Fruit fly (Drosophila melanogaster) whole organism, prepupa: ENCODE results near the gene Regnase-1.

Experiments
- CG10669 ChIP-seq: fragments of 200-800 bp; sonication (Bioruptor generic); optimal IDR thresholded peaks from 3 replicates; lab custom pipeline; 2018; ENCODE audit warnings: missing biosample characterization, mild to moderate bottlenecking, missing genetic modification characterization, moderate library complexity
- CG11294 ChIP-seq: fragments of 200-800 bp; sonication (Bioruptor generic); IDR thresholded peaks from 2 replicates; pipeline ENCODE4 v1.3.6; 2022; ENCODE audit warnings: missing biosample characterization, missing genetic modification characterization
- CG1621 ChIP-seq: fragments of 200-800 bp; sonication (Bioruptor generic); optimal IDR thresholded peaks from 3 replicates; lab custom pipeline; 2018; ENCODE audit warnings: missing biosample characterization, mild to moderate bottlenecking, missing genetic modification characterization
- CG32006 ChIP-seq: fragments of 200-800 bp; sonication (Bioruptor generic); optimal IDR thresholded peaks from 3 replicates; lab custom pipeline; 2017; ENCODE audit warnings: missing biosample characterization, mild to moderate bottlenecking, missing genetic modification characterization
- CG34406 ChIP-seq: fragments of 200-800 bp; sonication (Bioruptor generic); optimal IDR thresholded peaks from 3 replicates; lab custom pipeline; 2016; ENCODE audit warnings: missing biosample characterization, missing genetic modification characterization
- CG3919 ChIP-seq: fragments of 200-800 bp; sonication (Bioruptor generic); optimal IDR thresholded peaks from 3 replicates; lab custom pipeline; 2016; ENCODE audit warnings: missing biosample characterization, missing genetic modification characterization
- CG4318 ChIP-seq: fragments of 200-800 bp; sonication (Bioruptor generic); optimal IDR thresholded peaks from 3 replicates; lab custom pipeline; 2017; ENCODE audit warnings: missing biosample characterization, mild to moderate bottlenecking, missing genetic modification characterization
- CG6163 ChIP-seq: fragments of 200-800 bp; sonication (Bioruptor generic); IDR thresholded peaks from 3 replicates; pipeline ENCODE4 v1.3.6; 2022; ENCODE audit warnings: missing biosample characterization, missing genetic modification characterization
- CG6808 ChIP-seq: fragments of 200-800 bp; sonication (Bioruptor generic); optimal IDR thresholded peaks from 3 replicates; lab custom pipeline; 2017; ENCODE audit warnings: missing biosample characterization, missing genetic modification characterization, mild to moderate bottlenecking, moderate library complexity, missing genetic modification reagents
- CG6854 ChIP-seq: fragments of 200-800 bp; sonication (Bioruptor generic); optimal IDR thresholded peaks from 2 replicates; lab custom pipeline; 2017; ENCODE audit warnings: missing biosample characterization, mild to moderate bottlenecking, missing genetic modification characterization
- CG7368 ChIP-seq: fragments of 200-800 bp; sonication (Bioruptor generic); optimal IDR thresholded peaks from 3 replicates; lab custom pipeline; 2016; ENCODE audit warnings: missing biosample characterization, missing genetic modification characterization
- CG8119 ChIP-seq: fragments of 200-800 bp; sonication (Bioruptor generic); IDR thresholded peaks from 3 replicates; pipeline ENCODE4 v1.3.6; 2022; ENCODE audit warnings: missing biosample characterization, missing genetic modification characterization
- CG8319 ChIP-seq: fragments of 200-800 bp; sonication (Bioruptor generic); optimal IDR thresholded peaks from 3 replicates; lab custom pipeline; 2016; ENCODE audit warnings: missing biosample characterization, missing genetic modification characterization
- CG8632 ChIP-seq: fragments of 200-800 bp; sonication (Bioruptor generic); optimal IDR thresholded peaks from 3 replicates; lab custom pipeline; 2016; ENCODE audit warnings: missing biosample characterization, missing genetic modification characterization
- Eip93F ChIP-seq: fragments of 200-800 bp; sonication (Bioruptor generic); optimal IDR thresholded peaks from 2 replicates; lab custom pipeline; 2016; ENCODE audit warnings: missing biosample characterization, mild to moderate bottlenecking, missing genetic modification characterization
- Ets21C ChIP-seq: fragments of 200-800 bp; sonication (Bioruptor generic); optimal IDR thresholded peaks from 3 replicates; lab custom pipeline; 2016; ENCODE audit warnings: missing biosample characterization, missing genetic modification characterization
- Ets96B ChIP-seq: fragments of 200-800 bp; optimal IDR thresholded peaks from 2 replicates; lab custom pipeline; 2019; ENCODE audit warnings: missing biosample characterization, mild to moderate bottlenecking, missing genetic modification characterization, moderate library complexity
- Hr38 ChIP-seq: sonication (Bioruptor generic); optimal IDR thresholded peaks from 2 replicates; lab custom pipeline; 2016; ENCODE audit warnings: missing biosample characterization, missing genetic modification characterization
- Hr39 ChIP-seq: fragments of 200-800 bp; sonication (Bioruptor generic); optimal IDR thresholded peaks from 2 replicates; lab custom pipeline; 2016; ENCODE audit warnings: missing biosample characterization, missing genetic modification characterization
- Lpt ChIP-seq: fragments of 200-800 bp; sonication (Bioruptor generic); optimal IDR thresholded peaks from 3 replicates; lab custom pipeline; 2016; ENCODE audit warnings: missing biosample characterization, missing genetic modification characterization
- Met ChIP-seq: fragments of 200-800 bp; sonication (Bioruptor generic); optimal IDR thresholded peaks from 3 replicates; lab custom pipeline; 2016; ENCODE audit warnings: missing biosample characterization, missing genetic modification characterization
- OdsH ChIP-seq: fragments of 200-800 bp; sonication (Bioruptor generic); optimal IDR thresholded peaks from 3 replicates; lab custom pipeline; 2016; ENCODE audit warnings: missing biosample characterization, missing genetic modification characterization
- Smox ChIP-seq: fragments of 200-800 bp; sonication (Bioruptor generic); optimal IDR thresholded peaks from 3 replicates; lab custom pipeline; 2016; ENCODE audit warnings: missing biosample characterization, missing genetic modification characterization
- Sox102F ChIP-seq: fragments of 200-800 bp; sonication (Bioruptor generic); optimal IDR thresholded peaks from 2 replicates; lab custom pipeline; 2016; ENCODE audit warnings: missing biosample characterization, mild to moderate bottlenecking, missing genetic modification characterization
- Sox14 ChIP-seq: fragments of 200-800 bp; sonication (Bioruptor generic); optimal IDR thresholded peaks from 3 replicates; lab custom pipeline; 2016; ENCODE audit warnings: missing biosample characterization, missing genetic modification characterization
- achi ChIP-seq: fragments of 200-800 bp; sonication (Bioruptor generic); optimal IDR thresholded peaks from 3 replicates; lab custom pipeline; 2016; ENCODE audit warnings: missing biosample characterization, missing genetic modification characterization
- acj6 ChIP-seq: fragments of 200-800 bp; sonication (Bioruptor generic); optimal IDR thresholded peaks from 3 replicates; lab custom pipeline; 2016; ENCODE audit warnings: missing biosample characterization, missing genetic modification characterization
- cyc ChIP-seq: fragments of 200-800 bp; sonication (Bioruptor generic); optimal IDR thresholded peaks from 3 replicates; lab custom pipeline; 2016; ENCODE audit warnings: missing biosample characterization, missing genetic modification characterization
- dac ChIP-seq: fragments of 200-800 bp; sonication (Bioruptor generic); optimal IDR thresholded peaks from 2 replicates; lab custom pipeline; 2017; ENCODE audit warnings: missing biosample characterization, mild to moderate bottlenecking, missing genetic modification characterization
- dsx ChIP-seq: fragments of 200-800 bp; optimal IDR thresholded peaks from 3 replicates; lab custom pipeline; 2019; ENCODE audit warnings: missing biosample characterization, mild to moderate bottlenecking, missing genetic modification characterization, moderate library complexity; ENCODE audit not compliant: poor library complexity, severe bottlenecking
- esn ChIP-seq: fragments of 200-800 bp; sonication (Bioruptor generic); optimal IDR thresholded peaks from 2 replicates; lab custom pipeline; 2016; ENCODE audit warnings: missing biosample characterization, mild to moderate bottlenecking, missing genetic modification characterization, moderate library complexity
- fd59A ChIP-seq: fragments of 200-800 bp; sonication (Bioruptor generic); optimal IDR thresholded peaks from 2 replicates; lab custom pipeline; 2017; ENCODE audit warnings: missing biosample characterization, mild to moderate bottlenecking, missing genetic modification characterization, missing genetic modification reagents
- net ChIP-seq: fragments of 200-800 bp; sonication (Bioruptor generic); optimal IDR thresholded peaks from 3 replicates; lab custom pipeline; 2016; ENCODE audit warnings: missing biosample characterization, missing genetic modification characterization
- pdm3 ChIP-seq: fragments of 200-800 bp; sonication (Bioruptor generic); optimal IDR thresholded peaks from 3 replicates; lab custom pipeline; 2016; ENCODE audit warnings: missing biosample characterization, missing genetic modification characterization
- salr ChIP-seq, 2 experiments: fragments of 200-800 bp; sonication (Bioruptor generic); optimal IDR thresholded peaks; 3 replicates each; lab custom pipeline; 2016 to 2018; ENCODE audit warnings: missing biosample characterization in 2 of 2, missing genetic modification characterization in 2 of 2, mild to moderate bottlenecking in 1 of 2
- spab ChIP-seq: fragments of 200-800 bp; sonication (Bioruptor generic); optimal IDR thresholded peaks from 2 replicates; lab custom pipeline; 2017; ENCODE audit warnings: missing biosample characterization, mild to moderate bottlenecking, missing genetic modification characterization, missing genetic modification reagents
- topi ChIP-seq: fragments of 200-800 bp; sonication (Bioruptor generic); optimal IDR thresholded peaks from 3 replicates; lab custom pipeline; 2016; ENCODE audit warnings: missing biosample characterization, missing genetic modification characterization
- vri ChIP-seq: fragments of 200-800 bp; sonication (Bioruptor generic); optimal IDR thresholded peaks from 3 replicates; lab custom pipeline; 2016; ENCODE audit warnings: missing biosample characterization, mild to moderate bottlenecking, missing genetic modification characterization

The Regnase-1 gene

DNA sequence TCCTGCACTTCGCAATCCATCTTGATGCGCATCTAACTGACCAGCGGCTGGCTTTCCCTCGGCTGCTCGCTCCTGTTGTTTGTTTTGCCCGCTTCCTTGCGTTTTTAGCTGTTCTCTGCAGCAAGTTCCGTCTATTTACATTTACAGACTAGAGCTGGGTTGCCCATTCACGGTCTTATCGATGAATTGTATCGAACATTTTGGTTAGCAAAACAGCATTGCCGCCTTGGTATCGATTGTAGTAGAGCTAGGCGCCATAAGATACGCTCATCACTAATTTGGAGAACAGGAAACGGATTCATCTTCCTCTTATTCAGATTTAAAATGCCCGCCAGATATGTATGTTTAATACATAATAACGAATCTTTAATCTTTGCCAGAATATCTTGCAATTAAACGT is at the start of gene Regnase-1 (continued):
- peak; percentile 82 for TF ChIP-seq CG8632 (GFP tag; lab: Kevin White, UChicago)
- peak; percentile 69 for TF ChIP-seq Sox14 (GFP tag; lab: Kevin White, UChicago)
- peak; percentile 90 for TF ChIP-seq esn (GFP tag; lab: Kevin White, UChicago)
- TF ChIP-seq CG10669 = peak; percentile 81
- peak; percentile 81 for TF ChIP-seq CG1621 (tag; lab: Kevin White, UChicago)
- TF ChIP-seq CG32006 (GFP tag; lab: Kevin White, UChicago) = peak; percentile 47
- TF ChIP-seq fd59A (GFP tag; lab: Kevin White, UChicago) = peak; percentile 45

dm6 chr3R:20082350-20082749 is 46.5 kb upstream of the Regnase-1 start, which contains the start of gene Rh3:
Gene Rh3, minus strand, starts transcription at chr3R:20082450.
- TF ChIP-seq salr (GFP tag; optimal IDR thresholded peaks at IDR 0.05; lab: Kevin White, UChicago) = no peak
- no peak for TF ChIP-seq CG11294 (GFP tag; lab: Robert Waterston, UW)
- TF ChIP-seq Eip93F = no peak
- no peak for TF ChIP-seq dsx
- no peak for TF ChIP-seq spab
- TF ChIP-seq pdm3 = no peak
- no peak for TF ChIP-seq cyc (GFP tag; lab: Kevin White, UChicago)
- no peak for TF ChIP-seq CG6163 (GFP tag; lab: Robert Waterston, UW)
- no peak for TF ChIP-seq achi (GFP tag; lab: Kevin White, UChicago)
- no peak for TF ChIP-seq esn (GFP tag; lab: Kevin White, UChicago)
- TF ChIP-seq CG4318 (GFP tag; lab: Kevin White, UChicago) = no peak

DNA sequence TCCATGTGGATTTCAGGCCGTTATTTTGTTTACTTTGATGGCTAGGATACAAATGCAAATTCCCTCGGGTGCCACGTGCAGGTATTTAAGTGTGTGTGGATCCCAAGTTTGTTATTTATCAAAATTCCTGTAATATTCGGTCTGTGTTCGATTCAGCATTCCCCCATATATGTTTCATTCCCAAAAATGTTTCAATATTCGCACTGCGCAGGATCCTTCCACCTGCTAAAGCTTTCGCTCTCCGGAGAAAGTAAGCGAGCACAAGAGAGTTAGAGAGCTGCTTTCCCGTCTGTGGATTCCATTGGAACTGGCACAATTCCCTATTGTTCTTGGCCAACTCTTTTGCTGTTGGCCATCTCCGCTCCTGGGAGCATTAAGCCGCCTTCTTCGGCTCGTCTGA is 44.3 kb upstream of the Regnase-1 start:
- no peak for TF ChIP-seq CG34406 (GFP tag; lab: Kevin White, UChicago)
- TF ChIP-seq Hr38 (GFP tag; lab: Kevin White, UChicago) = no peak
- TF ChIP-seq CG8119 (GFP tag; lab: Robert Waterston, UW) = no peak
- TF ChIP-seq CG32006 (GFP tag; lab: Kevin White, UChicago) = no peak
- TF ChIP-seq net (GFP tag; lab: Kevin White, UChicago) = no peak
- no peak for TF ChIP-seq Sox102F (GFP tag; lab: Kevin White, UChicago)
- TF ChIP-seq OdsH (GFP tag; lab: Kevin White, UChicago) = no peak
- TF ChIP-seq Ets96B (tag; lab: Kevin White, UChicago) = no peak
- no peak for TF ChIP-seq Eip93F
- no peak for TF ChIP-seq Sox14 (GFP tag; lab: Kevin White, UChicago)
- TF ChIP-seq CG3919 = no peak
- TF ChIP-seq CG6808 (GFP tag; lab: Kevin White, UChicago) = no peak
- no peak for TF ChIP-seq CG8319 (GFP tag; lab: Kevin White, UChicago)
- no peak for TF ChIP-seq Ets21C (GFP tag; lab: Kevin White, UChicago)
- no peak for TF ChIP-seq Met (GFP tag; lab: Kevin White, UChicago)
- no peak for TF ChIP-seq pdm3
- no peak for TF ChIP-seq vri (GFP tag; lab: Kevin White, UChicago)
- no peak for TF ChIP-seq topi (GFP tag; lab: Kevin White, UChicago)

dm6 chr3R:20066435-20066834 is 30.6 kb upstream of the Regnase-1 start:
- no peak for TF ChIP-seq CG8119 (GFP tag; lab: Robert Waterston, UW)
- no peak for TF ChIP-seq CG10669
- TF ChIP-seq topi (GFP tag; lab: Kevin White, UChicago) = no peak
- TF ChIP-seq Hr39 (GFP tag; lab: Kevin White, UChicago) = no peak
- no peak for TF ChIP-seq acj6 (GFP tag; lab: Kevin White, UChicago)
- TF ChIP-seq Lpt (GFP tag; lab: Kevin White, UChicago) = no peak
- no peak for TF ChIP-seq vri (GFP tag; lab: Kevin White, UChicago)
- no peak for TF ChIP-seq CG34406 (GFP tag; lab: Kevin White, UChicago)
- no peak for TF ChIP-seq CG6854
- TF ChIP-seq CG7368 (GFP tag; lab: Kevin White, UChicago) = no peak
- TF ChIP-seq Smox (GFP tag; lab: Kevin White, UChicago) = no peak
- TF ChIP-seq dac (GFP tag; lab: Kevin White, UChicago) = no peak
- TF ChIP-seq cyc (GFP tag; lab: Kevin White, UChicago) = no peak
- no peak for TF ChIP-seq CG32006 (GFP tag; lab: Kevin White, UChicago)
